Worm (Caenorhabditis elegans) whole organism, L1 larva: ENCODE data around the gene ZK1320.7.
A peak's percentile ranks its signal among the peaks of the same experiment; 100 is the strongest.

ENCODE experiments used
- C16A3.4 ChIP-seq: fragments of 150-350 bp; optimal IDR thresholded peaks from 2 replicates; lab custom pipeline; 2014; ENCODE audit warnings: missing biosample characterization, missing genetic modification characterization
- C34B4.2 ChIP-seq: sonication (generic microtip); optimal IDR thresholded peaks from 2 replicates; lab custom pipeline; 2017; ENCODE audit warnings: mild to moderate bottlenecking, missing genetic modification characterization, missing compliant biosample characterization
- F16B12.6 ChIP-seq: fragments of 150-350 bp; optimal IDR thresholded peaks from 2 replicates; lab custom pipeline; 2014; ENCODE audit warnings: missing biosample characterization, missing genetic modification characterization
- Y116A8C.19 ChIP-seq: sonication (generic microtip); optimal IDR thresholded peaks from 2 replicates; lab custom pipeline; 2016; ENCODE audit warnings: missing compliant biosample characterization, missing genetic modification characterization, borderline replicate concordance
- aha-1 ChIP-seq: fragments of 150-350 bp; optimal IDR thresholded peaks from 2 replicates; lab custom pipeline; 2014; ENCODE audit warnings: missing biosample characterization, missing genetic modification characterization
- alr-1 ChIP-seq: fragments of 200-800 bp; sonication (Bioruptor generic); optimal IDR thresholded peaks from 2 replicates; lab custom pipeline; 2018; ENCODE audit warnings: borderline replicate concordance, mild to moderate bottlenecking, missing genetic modification characterization, missing compliant biosample characterization
- aly-2 ChIP-seq: fragments of 150-350 bp; optimal IDR thresholded peaks from 2 replicates; lab custom pipeline; 2014; ENCODE audit warnings: missing biosample characterization, missing genetic modification characterization
- ama-1 ChIP-seq: fragments of 150-350 bp; optimal IDR thresholded peaks from 2 replicates; lab custom pipeline; 2014
- blmp-1 ChIP-seq: fragments of 150-350 bp; optimal IDR thresholded peaks from 2 replicates; lab custom pipeline; 2014; ENCODE audit warnings: missing biosample characterization, missing genetic modification characterization
- ceh-63 ChIP-seq: fragments of 200-800 bp; sonication (Bioruptor generic); optimal IDR thresholded peaks from 2 replicates; lab custom pipeline; 2018; ENCODE audit warnings: mild to moderate bottlenecking, missing genetic modification characterization, missing compliant biosample characterization
- ceh-8 ChIP-seq: fragments of 200-800 bp; sonication (Bioruptor generic); optimal IDR thresholded peaks from 2 replicates; lab custom pipeline; 2018; ENCODE audit warnings: mild to moderate bottlenecking, missing genetic modification characterization, moderate library complexity, missing compliant biosample characterization
- efl-1 ChIP-seq, 4 experiments: fragments of 150-350 bp; optimal IDR thresholded peaks in 3 of 4; peaks in 1 of 4; 1 replicate in 1 of 4; 2 replicates in 3 of 4; lab custom pipeline; 2014; ENCODE audit warnings: missing biosample characterization in 2 of 4, missing genetic modification characterization in 2 of 4, missing genetic modification reagents in 2 of 4
- egl-27 ChIP-seq, 2 experiments: fragments of 150-350 bp in 1 of 2; sonication (generic microtip); optimal IDR thresholded peaks; 3 replicates each; lab custom pipeline; 2017 to 2018; ENCODE audit warnings: missing biosample characterization in 2 of 2, missing genetic modification characterization in 2 of 2, missing genetic modification reagents in 2 of 2
- ets-5 ChIP-seq: fragments of 200-800 bp; sonication (Bioruptor generic); IDR thresholded peaks from 2 replicates; pipeline ENCODE4 v1.3.6; 2022; ENCODE audit warnings: missing genetic modification characterization, missing compliant biosample characterization
- fkh-4 ChIP-seq: sonication (generic microtip); optimal IDR thresholded peaks from 2 replicates; lab custom pipeline; 2016; ENCODE audit warnings: missing compliant biosample characterization, missing genetic modification characterization, borderline replicate concordance
- fos-1 ChIP-seq: fragments of 150-350 bp; optimal IDR thresholded peaks from 2 replicates; lab custom pipeline; 2014; ENCODE audit warnings: missing biosample characterization, missing genetic modification characterization
- hpl-2 ChIP-seq: fragments of 150-350 bp; optimal IDR thresholded peaks from 2 replicates; lab custom pipeline; 2014; ENCODE audit warnings: missing biosample characterization, missing genetic modification reagents, missing genetic modification characterization
- irx-1 ChIP-seq: sonication (generic microtip); optimal IDR thresholded peaks from 2 replicates; lab custom pipeline; 2016; ENCODE audit warnings: missing genetic modification characterization, missing compliant biosample characterization
- lin-13 ChIP-seq: fragments of 150-350 bp; optimal IDR thresholded peaks from 2 replicates; lab custom pipeline; 2014; ENCODE audit warnings: missing biosample characterization, missing genetic modification reagents, missing genetic modification characterization
- lin-39 ChIP-seq: fragments of 150-350 bp; optimal IDR thresholded peaks from 2 replicates; lab custom pipeline; 2014; ENCODE audit warnings: missing biosample characterization, missing genetic modification reagents, missing genetic modification characterization
- mdl-1 ChIP-seq, 2 experiments: fragments of 150-350 bp; optimal IDR thresholded peaks; 2 replicates each; lab custom pipeline; 2014 to 2017; ENCODE audit warnings: missing biosample characterization in 2 of 2, missing genetic modification characterization in 2 of 2, inconsistent platforms in 1 of 2
- mep-1 ChIP-seq: fragments of 150-350 bp; optimal IDR thresholded peaks from 2 replicates; lab custom pipeline; 2014; ENCODE audit warnings: missing biosample characterization, missing genetic modification characterization
- nhr-237 ChIP-seq: fragments of 150-350 bp; optimal IDR thresholded peaks from 2 replicates; lab custom pipeline; 2014; ENCODE audit warnings: missing biosample characterization, missing genetic modification characterization
- nhr-47 ChIP-seq: sonication (generic microtip); optimal IDR thresholded peaks from 2 replicates; lab custom pipeline; 2016; ENCODE audit warnings: mild to moderate bottlenecking, missing genetic modification characterization, moderate library complexity, missing compliant biosample characterization
- nhr-71 ChIP-seq: sonication (generic microtip); optimal IDR thresholded peaks from 2 replicates; lab custom pipeline; 2016; ENCODE audit warnings: mild to moderate bottlenecking, missing genetic modification characterization, moderate library complexity, missing compliant biosample characterization
- nhr-76 ChIP-seq: sonication (generic microtip); optimal IDR thresholded peaks from 2 replicates; lab custom pipeline; 2017; ENCODE audit warnings: missing biosample characterization, missing genetic modification characterization
- nhr-85 ChIP-seq: sonication (generic microtip); peaks from one replicate; lab custom pipeline; 2016; ENCODE audit warnings: missing genetic modification characterization, inconsistent platforms, missing compliant biosample characterization
- nhr-90 ChIP-seq: sonication (generic microtip); optimal IDR thresholded peaks from 2 replicates; lab custom pipeline; 2016; ENCODE audit warnings: mild to moderate bottlenecking, missing genetic modification characterization, missing compliant biosample characterization; ENCODE audit not compliant: poor library complexity
- pag-3 ChIP-seq: sonication (generic microtip); optimal IDR thresholded peaks from 2 replicates; lab custom pipeline; 2017; ENCODE audit warnings: missing genetic modification characterization, mild to moderate bottlenecking, missing compliant biosample characterization, antibody characterized with exemption, borderline replicate concordance; ENCODE audit not compliant: insufficient read depth
- pqm-1 ChIP-seq: sonication (generic microtip); optimal IDR thresholded peaks from 3 replicates; lab custom pipeline; 2017; ENCODE audit warnings: missing biosample characterization, missing genetic modification characterization
- rnt-1 ChIP-seq: sonication (generic microtip); optimal IDR thresholded peaks from 2 replicates; lab custom pipeline; 2016; ENCODE audit warnings: mild to moderate bottlenecking, missing genetic modification characterization, moderate library complexity, missing compliant biosample characterization
- snu-23 ChIP-seq: sonication (generic microtip); optimal IDR thresholded peaks from 2 replicates; lab custom pipeline; 2016; ENCODE audit warnings: missing genetic modification characterization, missing compliant biosample characterization
- sox-4 ChIP-seq: sonication (generic microtip); optimal IDR thresholded peaks from 2 replicates; lab custom pipeline; 2016; ENCODE audit warnings: missing genetic modification characterization, missing compliant biosample characterization
- sptf-1 ChIP-seq: fragments of 150-350 bp; optimal IDR thresholded peaks from 2 replicates; lab custom pipeline; 2014; ENCODE audit warnings: missing biosample characterization, missing genetic modification characterization
- sup-37 ChIP-seq: fragments of 200-800 bp; sonication (Bioruptor generic); optimal IDR thresholded peaks from 2 replicates; lab custom pipeline; 2018; ENCODE audit warnings: mild to moderate bottlenecking, missing genetic modification characterization, missing compliant biosample characterization
- swsn-7 ChIP-seq: sonication (generic microtip); optimal IDR thresholded peaks from 2 replicates; lab custom pipeline; 2016; ENCODE audit warnings: missing genetic modification characterization, missing compliant biosample characterization
- tbx-2 ChIP-seq: sonication (generic microtip); optimal IDR thresholded peaks from 2 replicates; lab custom pipeline; 2016; ENCODE audit warnings: missing genetic modification characterization, missing compliant biosample characterization
- unc-30 ChIP-seq: sonication (generic microtip); optimal IDR thresholded peaks from 2 replicates; lab custom pipeline; 2017; ENCODE audit warnings: missing biosample characterization, missing genetic modification characterization
- vab-15 ChIP-seq: sonication (generic microtip); optimal IDR thresholded peaks from 2 replicates; lab custom pipeline; 2017; ENCODE audit warnings: missing genotype, mild to moderate bottlenecking, missing genetic modification characterization, missing compliant biosample characterization
- xbp-1 ChIP-seq: sonication (generic microtip); optimal IDR thresholded peaks from 2 replicates; lab custom pipeline; 2016; ENCODE audit warnings: missing genetic modification characterization, missing compliant biosample characterization
- zag-1 ChIP-seq: fragments of 150-350 bp; optimal IDR thresholded peaks from 2 replicates; lab custom pipeline; 2014; ENCODE audit warnings: missing biosample characterization, missing genetic modification characterization
- zip-4 ChIP-seq: fragments of 200-800 bp; sonication (Bioruptor generic); optimal IDR thresholded peaks from 2 replicates; lab custom pipeline; 2018; ENCODE audit warnings: mild to moderate bottlenecking, missing genetic modification characterization, moderate library complexity, missing compliant biosample characterization
- ztf-11 ChIP-seq, 2 experiments: sonication (generic microtip); optimal IDR thresholded peaks; 2 replicates each; lab custom pipeline; 2016 to 2017; ENCODE audit warnings: missing genetic modification characterization in 2 of 2, missing biosample characterization in 1 of 2, missing compliant biosample characterization in 1 of 2
- ztf-4 ChIP-seq: fragments of 150-350 bp; optimal IDR thresholded peaks from 2 replicates; lab custom pipeline; 2014; ENCODE audit warnings: missing biosample characterization, missing genetic modification characterization

The ZK1320.7 gene

ce11 chrII:9716417-9717039 is 45.1 kb downstream of the ZK1320.7 start, which contains the start of gene wee-1.3 (continued):
- TF ChIP-seq nhr-76 (tag; lab: Kevin White, UChicago) (no peak), blmp-1 (tag; lab: Kevin White, UChicago) (peak; percentile 77), ztf-4 (peak; percentile 35), nhr-90 (tag; lab: Kevin White, UChicago) (peak; percentile 78), swsn-7 (tag; lab: Kevin White, UChicago) (peak; percentile 83), fos-1 (tag; lab: Kevin White, UChicago) (peak; percentile 37), sox-4 (tag; lab: Kevin White, UChicago) (peak; percentile 21), F16B12.6 (peak; percentile 99), irx-1 (tag; lab: Kevin White, UChicago) (peak; percentile 61), aha-1 (tag; lab: Kevin White, UChicago) (no peak), nhr-47 (tag; lab: Kevin White, UChicago) (peak; percentile 88), ceh-8 (GFP tag; lab: Kevin White, UChicago) (peak; percentile 48), vab-15 (peak; percentile 67), efl-1 (optimal IDR thresholded peaks at IDR 0.05; lab: Kevin White, UChicago) (peak; percentile 97 to 99), efl-1 (GFP tag; optimal IDR thresholded peaks at IDR 0.05 in 1 of 2; lab: Kevin White, UChicago) (peak; percentile 99 to 100), sptf-1 (tag; lab: Kevin White, UChicago) (no peak), rnt-1 (peak; percentile 90), tbx-2 (tag; lab: Kevin White, UChicago) (peak; percentile 82), mep-1 (tag; lab: Kevin White, UChicago) (peak; percentile 90), pqm-1 (tag; lab: Kevin White, UChicago) (no peak), lin-39 (tag; lab: Kevin White, UChicago) (peak; percentile 58), alr-1 (no peak), egl-27 (tag; optimal IDR thresholded peaks at IDR 0.05; lab: Kevin White, UChicago) (no peak), ceh-63 (GFP tag; lab: Kevin White, UChicago) (no peak), pag-3 (tag; lab: Kevin White, UChicago) (peak; percentile 1), zip-4 (GFP tag; lab: Kevin White, UChicago) (peak; percentile 29), mdl-1 (tag; optimal IDR thresholded peaks at IDR 0.05; lab: Kevin White, UChicago) (peak in 1 of 2 experiments; percentile 77), xbp-1 (tag; lab: Kevin White, UChicago) (peak; percentile 83), lin-13 (peak; percentile 81), C16A3.4 (tag; lab: Kevin White, UChicago) (peak; percentile 91), nhr-237 (tag; lab: Kevin White, UChicago) (peak; percentile 50), ama-1 (lab: Kevin White, UChicago) (no peak), hpl-2 (GFP tag; lab: Kevin White, UChicago) (no peak), C34B4.2 (no peak), ets-5 (no peak), nhr-85 (peak; percentile 90), snu-23 (peak; percentile 88), sup-37 (no peak), fkh-4 (tag; lab: Kevin White, UChicago) (no peak), nhr-71 (peak; percentile 89)

- TF ChIP-seq unc-30 (tag; lab: Kevin White, UChicago) (no peak), Y116A8C.19 (no peak), zag-1 (tag; lab: Kevin White, UChicago) (no peak), sptf-1 (tag; lab: Kevin White, UChicago) (no peak), aly-2 (tag; lab: Kevin White, UChicago) (no peak), ztf-11 (tag; optimal IDR thresholded peaks at IDR 0.05; lab: Kevin White, UChicago) (no peak), ceh-63 (GFP tag; lab: Kevin White, UChicago) (no peak), ztf-4 (no peak)
Measured at ce11 chrII:9717904-9718303, 46.5 kb downstream of the ZK1320.7 start, which contains the start of gene Y53C12A.6. Y53C12A.6 (minus strand) TSS chrII:9718004.
